Fruit fly (Drosophila melanogaster): ENCODE data around the gene CG14143.

Gene CG14143

DNA sequence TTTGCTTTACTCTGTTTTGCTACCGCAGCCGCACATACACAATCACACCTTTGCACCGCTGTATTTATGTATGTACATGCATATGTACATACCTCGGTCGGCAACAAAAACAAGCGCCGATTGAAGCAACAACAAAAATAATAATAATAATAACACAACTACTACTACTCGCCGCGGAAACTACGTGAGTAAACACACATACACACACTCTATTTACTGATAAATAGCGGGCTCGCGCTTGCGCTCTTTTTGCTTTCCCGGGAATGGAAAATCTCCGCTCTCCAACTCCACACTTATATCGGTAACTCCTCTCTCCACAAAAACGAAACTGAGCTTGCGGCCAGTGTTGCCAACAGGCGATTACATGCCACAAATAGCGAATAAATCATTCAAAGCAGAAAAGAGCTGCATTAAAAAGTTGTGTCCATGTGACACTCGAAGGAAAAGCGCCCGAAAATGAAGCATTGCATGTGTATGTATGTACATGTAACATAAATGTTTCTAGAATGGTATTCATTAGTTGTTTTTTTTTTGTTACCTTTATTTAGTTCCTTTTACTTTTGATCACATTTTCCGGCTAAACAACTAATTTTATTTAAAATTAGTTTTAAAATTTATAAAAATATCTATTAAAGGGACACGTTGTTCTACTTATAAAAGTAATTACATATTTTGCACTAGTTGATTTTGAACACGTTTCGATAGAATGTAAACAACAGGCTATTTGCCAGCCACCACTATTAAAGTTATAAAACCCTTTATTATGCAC is 16.0 kb upstream of the CG14143 start (continued):
- peak; percentile 62 for TF ChIP-seq dm (GFP tag; optimal IDR thresholded peaks at IDR 0.05)
- TF ChIP-seq Xbp1 (GFP tag; optimal IDR thresholded peaks at IDR 0.05), result peak; percentile 11
- peak; percentile 26 for TF ChIP-seq yki (optimal IDR thresholded peaks at IDR 0.05)
- no peak for TF ChIP-seq klu (GFP tag; IDR thresholded peaks at IDR 0.05)
- no peak for TF ChIP-seq Ada2b (GFP tag; IDR thresholded peaks at IDR 0.05)
- TF ChIP-seq amos (GFP tag; IDR thresholded peaks at IDR 0.05; ENCODE audit: partially characterized antibody), result no peak; the same call in 1 of the 2 replicates
- peak; percentile 92 for TF ChIP-seq CG17912 (GFP tag; optimal IDR thresholded peaks at IDR 0.05)
- TF ChIP-seq Neu2 (GFP tag; optimal IDR thresholded peaks at IDR 0.05; ENCODE audit: borderline replicate concordance), result no peak
- peak; percentile 65; the same call in 1 of the 3 replicates for TF ChIP-seq otp (GFP tag; IDR thresholded peaks at IDR 0.05)
- peak; percentile 85 for TF ChIP-seq sug (tag; optimal IDR thresholded peaks at IDR 0.05)
- TF ChIP-seq inv (GFP tag; IDR thresholded peaks at IDR 0.05; ENCODE audit: partially characterized antibody), result no peak
- TF ChIP-seq NFAT (GFP tag; IDR thresholded peaks at IDR 0.05), result peak; percentile 70; the same call in 1 of the 2 replicates
- TF ChIP-seq ara (GFP tag; IDR thresholded peaks at IDR 0.05), result peak; percentile 76
- TF ChIP-seq Usf (GFP tag; optimal IDR thresholded peaks at IDR 0.05), result no peak
- TF ChIP-seq CG1233 (GFP tag; optimal IDR thresholded peaks at IDR 0.05), result peak; percentile 91
- peak; percentile 16 to 49 for TF ChIP-seq dpn (GFP tag; optimal IDR thresholded peaks at IDR 0.05)
- TF ChIP-seq CG2712 (tag; optimal IDR thresholded peaks at IDR 0.05), result peak; percentile 35
- no peak for TF ChIP-seq esg (GFP tag; conservative IDR thresholded peaks at IDR 0.05)
- TF ChIP-seq CG10267 (tag; optimal IDR thresholded peaks at IDR 0.05), result peak; percentile 25
- TF ChIP-seq scrt (GFP tag; optimal IDR thresholded peaks at IDR 0.05), result peak; percentile 78
- TF ChIP-seq CG34376 (GFP tag; optimal IDR thresholded peaks at IDR 0.05), result peak; percentile 95
- TF ChIP-seq CG4424 (GFP tag; optimal IDR thresholded peaks at IDR 0.05), result peak; percentile 12
- TF ChIP-seq CG31388 (GFP tag; optimal IDR thresholded peaks at IDR 0.05), result peak; percentile 5
- TF ChIP-seq ems (GFP tag; optimal IDR thresholded peaks at IDR 0.05), result peak; percentile 15
- TF ChIP-seq Dp (GFP tag; optimal IDR thresholded peaks at IDR 0.05), result no peak
- peak; percentile 81; the same call in 2 of the 3 replicates for TF ChIP-seq CG11456 (GFP tag; IDR thresholded peaks at IDR 0.05)
- TF ChIP-seq Fer3 (tag; optimal IDR thresholded peaks at IDR 0.05), result peak; percentile 71
- TF ChIP-seq CG1603 (tag; optimal IDR thresholded peaks at IDR 0.05), result peak; percentile 64
- peak; percentile 57; the same call in 1 of the 2 replicates for TF ChIP-seq H2.0 (GFP tag; IDR thresholded peaks at IDR 0.05)
- TF ChIP-seq CG17359 (tag; optimal IDR thresholded peaks at IDR 0.05), result peak; percentile 73
- peak; percentile 35 for TF ChIP-seq HmgD (GFP tag; optimal IDR thresholded peaks at IDR 0.05)
- TF ChIP-seq z (GFP tag; IDR thresholded peaks at IDR 0.05), result no peak
- TF ChIP-seq ranshi (GFP tag; IDR thresholded peaks at IDR 0.05), result peak; percentile 31; the same call in 1 of the 2 replicates
- TF ChIP-seq peb (GFP tag; IDR thresholded peaks at IDR 0.05), result no peak
- no peak for TF ChIP-seq CG15073 (GFP tag; optimal IDR thresholded peaks at IDR 0.05)
- no peak for TF ChIP-seq tin (GFP tag; optimal IDR thresholded peaks at IDR 0.05)
- no peak for TF ChIP-seq zen2 (GFP tag; IDR thresholded peaks at IDR 0.05; ENCODE audit: partially characterized antibody)
- no peak for TF ChIP-seq wor (GFP tag; IDR thresholded peaks at IDR 0.05)
- TF ChIP-seq CG9797 (GFP tag; optimal IDR thresholded peaks at IDR 0.05), result peak; percentile 26
- TF ChIP-seq CG9876 (GFP tag; optimal IDR thresholded peaks at IDR 0.05), result peak; percentile 57
- TF ChIP-seq trh (GFP tag; optimal IDR thresholded peaks at IDR 0.05), result peak; percentile 19
- peak; percentile 6 for TF ChIP-seq da (GFP tag; optimal IDR thresholded peaks at IDR 0.05)
- TF ChIP-seq CG10431 (GFP tag; optimal IDR thresholded peaks at IDR 0.05), result peak; percentile 86
- peak; percentile 24 for TF ChIP-seq vfl (GFP tag; optimal IDR thresholded peaks at IDR 0.05)
- TF ChIP-seq fd102C (GFP tag; optimal IDR thresholded peaks at IDR 0.05), result peak; percentile 88
- no peak for TF ChIP-seq fu2 (GFP tag; optimal IDR thresholded peaks at IDR 0.05)
- TF ChIP-seq salm (tag; optimal IDR thresholded peaks at IDR 0.05), result peak; percentile 37
- TF ChIP-seq chm (GFP tag; IDR thresholded peaks at IDR 0.05), result no peak; the same call in none of the 2 replicates
- peak; percentile 91 for TF ChIP-seq CG6813 (GFP tag; optimal IDR thresholded peaks at IDR 0.05)
- peak; percentile 87 for TF ChIP-seq CG12299 (tag; optimal IDR thresholded peaks at IDR 0.05)

Measured in whole organism, embryonic.